Worm (Caenorhabditis elegans): ENCODE measurements around the gene Y49F6B.13.

The Y49F6B.13 gene

ce11 chrII:3446647-3447046 is 24.9 kb downstream of the Y49F6B.13 start, which contains the start of the genes C16C8.20 and gldi-6:
C16C8.20 (plus strand) TSS chrII:3446947.
gldi-6 (plus strand) TSS chrII:3446947.
- TF ChIP-seq ztf-16 (tag; optimal IDR thresholded peaks at IDR 0.05): no peak
- TF ChIP-seq fkh-10 (GFP tag; optimal IDR thresholded peaks at IDR 0.05): no peak
- no peak for TF ChIP-seq pha-4 (tag; optimal IDR thresholded peaks at IDR 0.05)
- no peak for TF ChIP-seq pqm-1 (tag; optimal IDR thresholded peaks at IDR 0.05)
- no peak for TF ChIP-seq ceh-18 (tag; optimal IDR thresholded peaks at IDR 0.05)
- TF ChIP-seq lin-11 (tag; optimal IDR thresholded peaks at IDR 0.05): no peak
- no peak for TF ChIP-seq nfya-1 (tag; optimal IDR thresholded peaks at IDR 0.05)
- no peak for TF ChIP-seq ama-1 (optimal IDR thresholded peaks at IDR 0.05)
- no peak for TF ChIP-seq sox-4 (tag; optimal IDR thresholded peaks at IDR 0.05)
- no peak for TF ChIP-seq K09A11.1 (tag; optimal IDR thresholded peaks at IDR 0.05; ENCODE audit: insufficient read depth)
- TF ChIP-seq lim-6 (tag; optimal IDR thresholded peaks at IDR 0.05): no peak
- no peak for TF ChIP-seq hlh-6 (tag; optimal IDR thresholded peaks at IDR 0.05)
- TF ChIP-seq elt-4 (tag; optimal IDR thresholded peaks at IDR 0.05): no peak
- no peak for TF ChIP-seq zip-5 (tag; optimal IDR thresholded peaks at IDR 0.05)
- TF ChIP-seq elt-2 (tag; optimal IDR thresholded peaks at IDR 0.05): no peak

- TF ChIP-seq elt-2 (tag; optimal IDR thresholded peaks at IDR 0.05): no peak
- no peak for TF ChIP-seq hlh-13 (GFP tag; optimal IDR thresholded peaks at IDR 0.05)
- no peak for TF ChIP-seq npax-4 (tag; optimal IDR thresholded peaks at IDR 0.05)
- TF ChIP-seq che-1 (tag; optimal IDR thresholded peaks at IDR 0.05): no peak
- no peak for TF ChIP-seq nfya-1 (tag; optimal IDR thresholded peaks at IDR 0.05)
- TF ChIP-seq ref-2 (tag; optimal IDR thresholded peaks at IDR 0.05): no peak
- TF ChIP-seq T23F11.4 (GFP tag; optimal IDR thresholded peaks at IDR 0.05): no peak
- no peak for TF ChIP-seq F13H6.1 (tag; optimal IDR thresholded peaks at IDR 0.05)
- no peak for TF ChIP-seq fkh-10 (GFP tag; optimal IDR thresholded peaks at IDR 0.05)
- no peak for TF ChIP-seq pax-1 (tag; optimal IDR thresholded peaks at IDR 0.05)
- TF ChIP-seq mec-3 (tag; optimal IDR thresholded peaks at IDR 0.05; ENCODE audit: borderline replicate concordance): no peak
- no peak for TF ChIP-seq K09A11.1 (tag; optimal IDR thresholded peaks at IDR 0.05; ENCODE audit: insufficient read depth)
- TF ChIP-seq tbx-2 (tag; optimal IDR thresholded peaks at IDR 0.05): no peak
These were observed 26.2 kb downstream of the Y49F6B.13 start, which contains the start of the genes C16C8.5 and C16C8.16 for ce11 chrII:3445285-3445806. C16C8.5 (minus strand) TSS chrII:3445385. C16C8.16 (plus strand) TSS chrII:3445756.

ce11 chrII:3444280-3444679 is 27.2 kb downstream of the Y49F6B.13 start, which contains the start of gene C16C8.4:
C16C8.4 (minus strand) TSS chrII:3444380.
- no peak for TF ChIP-seq hlh-13 (GFP tag; optimal IDR thresholded peaks at IDR 0.05)
- TF ChIP-seq ceh-48 (tag; optimal IDR thresholded peaks at IDR 0.05): no peak
- TF ChIP-seq mec-3 (tag; optimal IDR thresholded peaks at IDR 0.05; ENCODE audit: borderline replicate concordance): no peak
- TF ChIP-seq Y22D7AL.16 (tag; optimal IDR thresholded peaks at IDR 0.05): no peak
- no peak for TF ChIP-seq fax-1 (tag; optimal IDR thresholded peaks at IDR 0.05)
- TF ChIP-seq unc-55 (GFP tag; optimal IDR thresholded peaks at IDR 0.05): no peak
- TF ChIP-seq rnt-1 (tag; optimal IDR thresholded peaks at IDR 0.05): no peak
- TF ChIP-seq hlh-30 (tag; optimal IDR thresholded peaks at IDR 0.05; ENCODE audit: insufficient read depth): no peak
- TF ChIP-seq sdc-2 (tag; optimal IDR thresholded peaks at IDR 0.05): no peak
- TF ChIP-seq K02D7.2 (tag; optimal IDR thresholded peaks at IDR 0.05): no peak
- no peak for TF ChIP-seq fkh-6 (tag; optimal IDR thresholded peaks at IDR 0.05)
- no peak for TF ChIP-seq ceh-19 (GFP tag; optimal IDR thresholded peaks at IDR 0.05)
- no peak for TF ChIP-seq ceh-9 (tag; optimal IDR thresholded peaks at IDR 0.05)
- no peak for TF ChIP-seq ahr-1 (tag; optimal IDR thresholded peaks at IDR 0.05)
- no peak for TF ChIP-seq ceh-45 (GFP tag; IDR thresholded peaks at IDR 0.05)
- TF ChIP-seq unc-42 (tag; optimal IDR thresholded peaks at IDR 0.05): no peak
- no peak for TF ChIP-seq ztf-16 (tag; optimal IDR thresholded peaks at IDR 0.05)
- TF ChIP-seq lin-11 (tag; optimal IDR thresholded peaks at IDR 0.05): no peak
- TF ChIP-seq dve-1 (tag; optimal IDR thresholded peaks at IDR 0.05): no peak

Data from whole organism, late embryonic.